Worm (Caenorhabditis elegans) whole organism, L1 larva: ENCODE data around the gene T28A8.3.

Source experiments
- aly-2 ChIP-seq: fragments of 150-350 bp; optimal IDR thresholded peaks from 2 replicates; lab custom pipeline; 2014; ENCODE audit warnings: missing biosample characterization, missing genetic modification characterization
- nhr-76 ChIP-seq: sonication (generic microtip); optimal IDR thresholded peaks from 2 replicates; lab custom pipeline; 2017; ENCODE audit warnings: missing biosample characterization, missing genetic modification characterization
- ztf-4 ChIP-seq: fragments of 150-350 bp; optimal IDR thresholded peaks from 2 replicates; lab custom pipeline; 2014; ENCODE audit warnings: missing biosample characterization, missing genetic modification characterization

DNA sequence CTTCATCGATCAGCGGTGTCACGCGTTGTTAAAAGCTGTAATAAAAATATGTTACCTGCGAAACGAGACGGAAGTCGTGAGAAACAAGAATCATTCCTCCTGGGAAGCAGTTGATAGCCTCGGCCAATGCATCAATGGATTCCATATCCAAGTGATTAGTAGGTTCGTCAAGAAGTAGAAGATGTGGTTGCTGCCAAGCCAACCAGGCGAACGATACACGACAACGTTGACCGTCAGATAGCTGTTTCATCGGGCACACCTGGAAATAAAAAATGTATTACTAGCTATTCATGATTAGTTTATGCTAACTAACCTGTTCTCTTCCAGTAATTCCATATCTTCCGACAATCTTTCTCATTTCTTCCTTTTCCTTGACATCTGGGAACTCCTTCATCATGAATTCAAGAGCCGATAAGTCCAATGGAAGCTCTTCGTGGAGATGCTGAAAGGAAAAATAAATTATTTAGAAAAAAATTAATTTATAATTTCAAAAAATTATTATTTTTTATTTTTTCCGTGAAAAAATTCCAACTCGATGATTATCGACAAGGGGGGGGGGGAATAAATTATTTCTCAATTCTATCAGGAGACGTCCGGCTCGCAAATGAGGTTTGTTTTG, 46.7 kb upstream of the T28A8.3 start, which contains the start of gene tag-164:
- TF ChIP-seq aly-2 (no peak), ztf-4 (no peak), nhr-76 (tag; lab: Kevin White, UChicago) (no peak)
